Fruit fly (Drosophila melanogaster): ENCODE data around the gene Nepl8.

Gene Nepl8

dm6 chr2L:16519582-16520474 lies 31.9 kb downstream of the Nepl8 start (continued):
- TF ChIP-seq Bteb2 (GFP tag; optimal IDR thresholded peaks at IDR 0.05): no peak
- TF ChIP-seq CG6854 (GFP tag; optimal IDR thresholded peaks at IDR 0.05): no peak
- no peak for TF ChIP-seq Lpt (GFP tag; optimal IDR thresholded peaks at IDR 0.05)
- TF ChIP-seq ac (GFP tag; optimal IDR thresholded peaks at IDR 0.05): no peak
- no peak for TF ChIP-seq salm (tag; optimal IDR thresholded peaks at IDR 0.05)
- TF ChIP-seq Sry-δ (GFP tag; optimal IDR thresholded peaks at IDR 0.05): no peak
- TF ChIP-seq dm (GFP tag; optimal IDR thresholded peaks at IDR 0.05): no peak
- TF ChIP-seq dpn (GFP tag; optimal IDR thresholded peaks at IDR 0.05): peak in 1 of 2 experiments; percentile 13
- peak; percentile 51 for TF ChIP-seq Nf-YC (tag; optimal IDR thresholded peaks at IDR 0.05)
- no peak for TF ChIP-seq HmgZ (tag; optimal IDR thresholded peaks at IDR 0.05)
- TF ChIP-seq NfI (GFP tag; optimal IDR thresholded peaks at IDR 0.05): peak; percentile 48
- no peak for TF ChIP-seq pan (optimal IDR thresholded peaks at IDR 0.05)
- peak in 1 of 2 experiments; percentile 29 for TF ChIP-seq pan (GFP tag; optimal IDR thresholded peaks at IDR 0.05 in 1 of 2, IDR thresholded peaks at IDR 0.05 in 1 of 2)
- no peak for TF ChIP-seq Lim3 (GFP tag; IDR thresholded peaks at IDR 0.05)
- no peak for TF ChIP-seq CG6175 (GFP tag; IDR thresholded peaks at IDR 0.05)
- no peak for TF ChIP-seq Atf-2 (GFP tag; optimal IDR thresholded peaks at IDR 0.05)
- no peak for TF ChIP-seq Hand (GFP tag; optimal IDR thresholded peaks at IDR 0.05)
- peak; percentile 1 for TF ChIP-seq cwo (GFP tag; optimal IDR thresholded peaks at IDR 0.05)
- peak; percentile 38 for TF ChIP-seq gcm (GFP tag; optimal IDR thresholded peaks at IDR 0.05)
- TF ChIP-seq CG9797 (GFP tag; optimal IDR thresholded peaks at IDR 0.05): no peak
- TF ChIP-seq CG33557 (GFP tag; optimal IDR thresholded peaks at IDR 0.05): no peak
- no peak for TF ChIP-seq wor (GFP tag; IDR thresholded peaks at IDR 0.05)
- no peak for TF ChIP-seq mld (GFP tag; IDR thresholded peaks at IDR 0.05; ENCODE audit: partially characterized antibody)
- no peak for TF ChIP-seq exex (tag; optimal IDR thresholded peaks at IDR 0.05)
- TF ChIP-seq Abd-B (GFP tag; optimal IDR thresholded peaks at IDR 0.05): no peak
- no peak for TF ChIP-seq unc-4 (GFP tag; IDR thresholded peaks at IDR 0.05; ENCODE audit: partially characterized antibody)
- no peak for TF ChIP-seq CG6683 (GFP tag; optimal IDR thresholded peaks at IDR 0.05)
- no peak for TF ChIP-seq CG7963 (GFP tag; IDR thresholded peaks at IDR 0.05; ENCODE audit: partially characterized antibody)
- peak; percentile 69 for TF ChIP-seq ATbp (GFP tag; optimal IDR thresholded peaks at IDR 0.05)
- 0 out of 3 replicates have a peak, but pooled peaks have one; percentile 31 for TF ChIP-seq H15 (GFP tag; IDR thresholded peaks at IDR 0.05)
- no peak for TF ChIP-seq CG11398 (GFP tag; optimal IDR thresholded peaks at IDR 0.05)
- TF ChIP-seq Ssrp (tag; optimal IDR thresholded peaks at IDR 0.05): no peak
- no peak for TF ChIP-seq CG11093 (GFP tag; IDR thresholded peaks at IDR 0.05)
- peak; percentile 12; the same call in 1 of the 3 replicates for TF ChIP-seq Dbx (GFP tag; IDR thresholded peaks at IDR 0.05)
- TF ChIP-seq Dref (GFP tag; IDR thresholded peaks at IDR 0.05): no peak
- TF ChIP-seq Xbp1 (GFP tag; optimal IDR thresholded peaks at IDR 0.05): no peak
- no peak for TF ChIP-seq inv (GFP tag; IDR thresholded peaks at IDR 0.05; ENCODE audit: partially characterized antibody)
- TF ChIP-seq Hr51 (GFP tag; optimal IDR thresholded peaks at IDR 0.05): peak in 1 of 2 experiments; percentile 18
- TF ChIP-seq chif (GFP tag; optimal IDR thresholded peaks at IDR 0.05): no peak
- TF ChIP-seq p53 (GFP tag; optimal IDR thresholded peaks at IDR 0.05): no peak
- peak; percentile 61; the same call in 1 of the 4 replicates for TF ChIP-seq chinmo (GFP tag; IDR thresholded peaks at IDR 0.05; ENCODE audit: partially characterized antibody)
- TF ChIP-seq gem (tag; optimal IDR thresholded peaks at IDR 0.05): peak; percentile 71
- no peak for TF ChIP-seq slp2 (GFP tag; optimal IDR thresholded peaks at IDR 0.05)
- TF ChIP-seq YL-1 (GFP tag; optimal IDR thresholded peaks at IDR 0.05): no peak
- no peak for TF ChIP-seq Aef1 (GFP tag; IDR thresholded peaks at IDR 0.05)
- no peak for TF ChIP-seq CG9817 (tag; optimal IDR thresholded peaks at IDR 0.05)
- no peak for TF ChIP-seq CG17186 (GFP tag; optimal IDR thresholded peaks at IDR 0.05)
- TF ChIP-seq Atf6 (GFP tag; IDR thresholded peaks at IDR 0.05): no peak

Data from whole organism, embryonic.